Worm (Caenorhabditis elegans) whole organism, late embryonic: Measurements from ENCODE around the gene F53B3.6.

Experiments used
- C08G9.2 ChIP-seq: sonication (generic microtip); optimal IDR thresholded peaks from 2 replicates; lab custom pipeline; 2016; ENCODE audit warnings: mild to moderate bottlenecking, missing genetic modification characterization, moderate library complexity, missing compliant biosample characterization
- F13H6.1 ChIP-seq: sonication (generic microtip); optimal IDR thresholded peaks from 2 replicates; lab custom pipeline; 2016; ENCODE audit warnings: missing genetic modification characterization, missing compliant biosample characterization
- K09A11.1 ChIP-seq: sonication (generic microtip); optimal IDR thresholded peaks from 2 replicates; lab custom pipeline; 2017; ENCODE audit warnings: antibody characterized with exemption, mild to moderate bottlenecking, missing genetic modification characterization, missing compliant biosample characterization; ENCODE audit not compliant: insufficient read depth
- T23F11.4 ChIP-seq: fragments of 200-800 bp; sonication (Bioruptor generic); optimal IDR thresholded peaks from 2 replicates; lab custom pipeline; 2018; ENCODE audit warnings: mild to moderate bottlenecking, missing genetic modification characterization, missing compliant biosample characterization
- Y22D7AL.16 ChIP-seq: sonication (generic microtip); optimal IDR thresholded peaks from 2 replicates; lab custom pipeline; 2016; ENCODE audit warnings: missing genetic modification characterization, missing compliant biosample characterization
- ceh-19 ChIP-seq: fragments of 200-800 bp; sonication (Bioruptor generic); optimal IDR thresholded peaks from 2 replicates; lab custom pipeline; 2018; ENCODE audit warnings: mild to moderate bottlenecking, missing genetic modification characterization, missing compliant biosample characterization
- ceh-2 ChIP-seq: sonication (generic microtip); optimal IDR thresholded peaks from 2 replicates; lab custom pipeline; 2016; ENCODE audit warnings: missing genotype, missing genetic modification characterization, missing compliant biosample characterization
- ceh-22 ChIP-seq: sonication (generic microtip); optimal IDR thresholded peaks from 2 replicates; lab custom pipeline; 2017; ENCODE audit warnings: missing biosample characterization, missing genetic modification characterization
- ceh-24 ChIP-seq: sonication (generic microtip); optimal IDR thresholded peaks from 2 replicates; lab custom pipeline; 2016; ENCODE audit warnings: mild to moderate bottlenecking, missing genetic modification characterization, missing compliant biosample characterization
- ceh-34 ChIP-seq: sonication (generic microtip); optimal IDR thresholded peaks from 2 replicates; lab custom pipeline; 2016; ENCODE audit warnings: mild to moderate bottlenecking, missing genetic modification characterization, missing compliant biosample characterization
- ceh-9 ChIP-seq: sonication (generic microtip); optimal IDR thresholded peaks from 2 replicates; lab custom pipeline; 2016; ENCODE audit warnings: mild to moderate bottlenecking, missing genetic modification characterization, inconsistent platforms, missing compliant biosample characterization
- che-1 ChIP-seq: sonication (generic microtip); optimal IDR thresholded peaks from 2 replicates; lab custom pipeline; 2016; ENCODE audit warnings: mild to moderate bottlenecking, missing genetic modification characterization, missing compliant biosample characterization
- elt-2 ChIP-seq: sonication (generic microtip); optimal IDR thresholded peaks from 2 replicates; lab custom pipeline; 2016; ENCODE audit warnings: missing genetic modification reagents, missing genetic modification characterization, missing compliant biosample characterization
- elt-4 ChIP-seq: sonication (generic microtip); optimal IDR thresholded peaks from 2 replicates; lab custom pipeline; 2016; ENCODE audit warnings: missing genetic modification characterization, missing compliant biosample characterization
- hlh-15 ChIP-seq: sonication (generic microtip); optimal IDR thresholded peaks from 2 replicates; lab custom pipeline; 2016; ENCODE audit warnings: missing genetic modification characterization, missing compliant biosample characterization
- hlh-6 ChIP-seq: sonication (generic microtip); optimal IDR thresholded peaks from 2 replicates; lab custom pipeline; 2016; ENCODE audit warnings: missing genotype, missing genetic modification characterization, missing compliant biosample characterization
- hlh-8 ChIP-seq: sonication (generic microtip); optimal IDR thresholded peaks from 2 replicates; lab custom pipeline; 2016; ENCODE audit warnings: missing genotype, missing genetic modification characterization, missing compliant biosample characterization
- lim-6 ChIP-seq: sonication (generic microtip); optimal IDR thresholded peaks from 2 replicates; lab custom pipeline; 2016; ENCODE audit warnings: missing genetic modification characterization, missing compliant biosample characterization
- madf-2 ChIP-seq: sonication (generic microtip); optimal IDR thresholded peaks from 2 replicates; lab custom pipeline; 2017; ENCODE audit warnings: missing genetic modification characterization, missing compliant biosample characterization
- nfya-1 ChIP-seq: sonication (generic microtip); optimal IDR thresholded peaks from 2 replicates; lab custom pipeline; 2017; ENCODE audit warnings: missing genetic modification characterization, mild to moderate bottlenecking, missing compliant biosample characterization, antibody characterized with exemption, moderate library complexity
- nhr-232 ChIP-seq: sonication (generic microtip); optimal IDR thresholded peaks from 2 replicates; lab custom pipeline; 2016; ENCODE audit warnings: missing genetic modification characterization, missing compliant biosample characterization
- npax-4 ChIP-seq: sonication (generic microtip); optimal IDR thresholded peaks from 2 replicates; lab custom pipeline; 2016; ENCODE audit warnings: missing genetic modification characterization, missing compliant biosample characterization
- pag-3 ChIP-seq: sonication (generic microtip); optimal IDR thresholded peaks from 2 replicates; lab custom pipeline; 2016; ENCODE audit warnings: missing compliant biosample characterization, missing genetic modification characterization, borderline replicate concordance
- pat-9 ChIP-seq: fragments of 200-800 bp; sonication (Bioruptor generic); optimal IDR thresholded peaks from 2 replicates; lab custom pipeline; 2018; ENCODE audit warnings: mild to moderate bottlenecking, missing genetic modification characterization, moderate library complexity, missing compliant biosample characterization
- pha-4 ChIP-seq: fragments of 150-350 bp; optimal IDR thresholded peaks from 2 replicates; lab custom pipeline; 2018; ENCODE audit warnings: missing biosample characterization, missing genetic modification reagents, missing genetic modification characterization
- pqm-1 ChIP-seq: sonication (generic microtip); optimal IDR thresholded peaks from 2 replicates; lab custom pipeline; 2016; ENCODE audit warnings: missing genetic modification characterization, missing compliant biosample characterization
- ref-2 ChIP-seq: sonication (generic microtip); optimal IDR thresholded peaks from 2 replicates; lab custom pipeline; 2016; ENCODE audit warnings: missing genetic modification characterization, missing compliant biosample characterization
- rnt-1 ChIP-seq: sonication (generic microtip); optimal IDR thresholded peaks from 2 replicates; lab custom pipeline; 2016; ENCODE audit warnings: missing genetic modification characterization, missing compliant biosample characterization
- sdc-2 ChIP-seq: sonication (generic microtip); optimal IDR thresholded peaks from 2 replicates; lab custom pipeline; 2016; ENCODE audit warnings: missing genotype, missing genetic modification characterization, missing compliant biosample characterization
- sox-2 ChIP-seq: fragments of 200-800 bp; sonication (Bioruptor generic); IDR thresholded peaks from 2 replicates; pipeline ENCODE4 v1.3.6; 2022; ENCODE audit warnings: missing genetic modification reagents, missing genetic modification characterization, missing compliant biosample characterization
- sox-4 ChIP-seq: sonication (generic microtip); optimal IDR thresholded peaks from 2 replicates; lab custom pipeline; 2017; ENCODE audit warnings: mild to moderate bottlenecking, missing genetic modification characterization, inconsistent platforms, missing compliant biosample characterization
- syd-9 ChIP-seq: sonication (generic microtip); optimal IDR thresholded peaks from 2 replicates; lab custom pipeline; 2016; ENCODE audit warnings: mild to moderate bottlenecking, missing genetic modification characterization, moderate library complexity, missing compliant biosample characterization
- unc-3 ChIP-seq, 2 experiments: fragments of 200-800 bp in 1 of 2; sonication (Bioruptor generic) in 1 of 2; sonication (generic microtip) in 1 of 2; conservative IDR thresholded peaks in 1 of 2; optimal IDR thresholded peaks in 1 of 2; 2 replicates each; pipeline versions ENCODE4 v1.3.6 to Lab custom; 2016 to 2022; ENCODE audit warnings: missing compliant biosample characterization in 2 of 2, missing genetic modification characterization in 2 of 2, missing genetic modification reagents in 1 of 2
- unc-42 ChIP-seq: sonication (generic microtip); optimal IDR thresholded peaks from 2 replicates; lab custom pipeline; 2016; ENCODE audit warnings: missing genotype, missing genetic modification characterization, missing compliant biosample characterization
- unc-55 ChIP-seq: sonication (generic microtip); optimal IDR thresholded peaks from 2 replicates; lab custom pipeline; 2017; ENCODE audit warnings: missing biosample characterization, missing genetic modification reagents, missing genetic modification characterization
- ztf-16 ChIP-seq: sonication (generic microtip); optimal IDR thresholded peaks from 2 replicates; lab custom pipeline; 2017; ENCODE audit warnings: missing genetic modification characterization, missing compliant biosample characterization

Gene F53B3.6

DNA sequence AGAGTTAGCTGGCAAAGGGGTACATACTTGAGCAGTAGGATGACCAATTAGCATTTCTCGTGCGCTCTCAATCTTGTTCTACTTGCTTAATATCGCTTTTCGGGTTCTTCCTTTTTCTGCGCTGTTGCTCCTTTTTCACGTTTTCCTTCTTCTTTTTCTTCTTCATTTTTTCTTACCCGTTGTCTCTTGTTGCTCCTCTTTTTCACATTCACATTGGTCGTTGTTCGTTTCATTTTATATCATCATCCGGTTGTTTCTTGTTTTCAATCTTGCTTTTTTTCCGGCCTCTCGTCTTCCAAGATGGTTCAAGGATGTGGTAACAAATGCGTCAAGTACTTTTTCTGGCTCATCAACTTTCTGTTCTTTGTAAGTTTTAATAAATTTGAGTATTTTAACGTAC lies 43.9 kb upstream of the F53B3.6 start, which contains the start of gene tsp-6:
Gene tsp-6 (plus strand): TSS at position 301 of the 400 bp plus-strand sequence.
- no peak for TF ChIP-seq pag-3
- no peak for TF ChIP-seq unc-55 (GFP tag; lab: Kevin White, UChicago)
- no peak for TF ChIP-seq rnt-1 (tag; lab: Kevin White, UChicago)
- TF ChIP-seq hlh-15 (tag; lab: Kevin White, UChicago), result no peak
- no peak for TF ChIP-seq ceh-24 (tag; lab: Kevin White, UChicago)
- TF ChIP-seq madf-2, result no peak

- no peak for TF ChIP-seq pag-3
- TF ChIP-seq ref-2, result peak; percentile 6
These were observed 37.7 kb upstream of the F53B3.6 start for ce11 chrX:2826337-2826736.

DNA sequence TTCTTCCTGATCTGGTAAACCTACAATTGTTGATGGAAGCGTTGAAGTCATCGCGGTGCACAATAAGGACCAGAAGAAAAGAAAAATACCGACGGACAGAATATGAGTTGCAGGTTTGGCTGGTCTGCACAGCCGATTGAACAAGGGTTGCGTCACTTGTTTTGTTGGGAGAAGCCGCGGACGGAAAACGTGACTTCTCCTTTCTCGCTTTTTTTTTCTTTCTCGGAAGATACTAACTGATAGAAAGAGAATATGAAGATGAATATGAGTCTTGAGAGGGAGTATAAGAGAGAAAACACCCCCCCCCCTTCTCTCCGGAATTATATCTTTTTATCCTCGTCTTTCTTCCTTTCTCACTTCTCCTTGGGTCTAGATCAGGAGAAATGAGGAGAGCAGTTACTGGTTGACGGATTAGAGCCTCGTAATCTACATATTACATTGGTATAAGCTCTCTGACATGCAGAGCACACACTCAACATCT lies 36.3 kb upstream of the F53B3.6 start, which contains the start of gene ssr-2:
Gene ssr-2 (minus strand): TSS at position 51 of the 481 bp plus-strand sequence.
- TF ChIP-seq C08G9.2 (no peak), lim-6 (tag; lab: Kevin White, UChicago) (no peak), unc-3 (GFP tag; conservative IDR thresholded peaks at IDR 0.05; lab: Robert Waterston, UW) (no peak), unc-3 (tag; optimal IDR thresholded peaks at IDR 0.05; lab: Kevin White, UChicago) (no peak), pat-9 (tag; lab: Kevin White, UChicago) (no peak), sox-4 (tag; lab: Kevin White, UChicago) (no peak), ztf-16 (tag; lab: Kevin White, UChicago) (no peak), T23F11.4 (GFP tag; lab: Kevin White, UChicago) (no peak), hlh-8 (tag; lab: Kevin White, UChicago) (no peak), ceh-9 (tag; lab: Kevin White, UChicago) (no peak), ceh-19 (GFP tag; lab: Kevin White, UChicago) (no peak), unc-42 (tag; lab: Kevin White, UChicago) (no peak)

DNA sequence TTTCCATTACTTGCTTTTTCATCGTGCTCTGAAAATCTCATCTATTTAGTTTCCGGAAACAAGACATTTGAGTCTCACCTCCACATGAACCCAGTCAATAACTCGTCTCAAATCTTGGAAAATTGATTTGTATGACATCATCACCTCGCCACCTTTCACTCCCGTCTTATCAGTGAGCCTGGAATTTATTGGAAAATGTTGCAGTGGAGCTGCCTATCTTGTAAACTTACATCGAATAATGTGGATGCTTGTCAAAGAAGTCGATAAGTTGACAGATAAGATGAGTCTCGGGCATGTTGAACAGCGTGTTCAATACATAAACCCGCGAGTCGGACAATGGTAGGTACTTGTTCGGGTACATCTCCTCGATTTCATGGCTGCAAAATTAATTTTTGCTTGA lies 27.3 kb upstream of the F53B3.6 start:
- TF ChIP-seq pha-4 (tag; lab: Kevin White, UChicago), result no peak
- TF ChIP-seq elt-2 (tag; lab: Kevin White, UChicago), result peak; percentile 44

ce11 chrX:2837477-2837876 lies 26.6 kb upstream of the F53B3.6 start:
- TF ChIP-seq elt-4 (tag; lab: Kevin White, UChicago) (no peak), sdc-2 (tag; lab: Kevin White, UChicago) (no peak), Y22D7AL.16 (no peak), ceh-34 (tag; lab: Kevin White, UChicago) (no peak), ceh-24 (tag; lab: Kevin White, UChicago) (no peak), ceh-2 (tag; lab: Kevin White, UChicago) (no peak), pqm-1 (tag; lab: Kevin White, UChicago) (no peak), ceh-22 (tag; lab: Kevin White, UChicago) (no peak), K09A11.1 (tag; lab: Kevin White, UChicago) (no peak), F13H6.1 (no peak), nhr-232 (tag; lab: Kevin White, UChicago) (no peak), pag-3 (no peak), hlh-6 (tag; lab: Kevin White, UChicago) (no peak), che-1 (no peak)
- TF ChIP-seq, all 69 proteins: peak for 0

ce11 chrX:2838619-2839018 lies 25.4 kb upstream of the F53B3.6 start:
- TF ChIP-seq npax-4 (tag; lab: Kevin White, UChicago) (no peak), elt-2 (tag; lab: Kevin White, UChicago) (no peak), ceh-19 (GFP tag; lab: Kevin White, UChicago) (no peak), hlh-8 (tag; lab: Kevin White, UChicago) (no peak), hlh-15 (tag; lab: Kevin White, UChicago) (no peak), che-1 (no peak), ref-2 (no peak), syd-9 (no peak), unc-55 (GFP tag; lab: Kevin White, UChicago) (no peak), nfya-1 (no peak), pqm-1 (tag; lab: Kevin White, UChicago) (no peak), K09A11.1 (tag; lab: Kevin White, UChicago) (no peak), ceh-34 (tag; lab: Kevin White, UChicago) (no peak), elt-4 (tag; lab: Kevin White, UChicago) (no peak), madf-2 (no peak), ceh-9 (tag; lab: Kevin White, UChicago) (no peak), sox-2 (no peak), pha-4 (tag; lab: Kevin White, UChicago) (no peak)
